Fruit fly (Drosophila melanogaster) whole organism, embryonic: ENCODE results near the gene LSm7.

Experiments used
- Atf6 ChIP-seq: fragments of 200-800 bp; sonication (Bioruptor generic); IDR thresholded peaks from 2 replicates; pipeline ENCODE4 v1.3.6; 2022; ENCODE audit warnings: missing biosample characterization, missing genetic modification characterization
- C15 ChIP-seq: fragments of 200-800 bp; sonication (Bioruptor generic); IDR thresholded peaks from 3 replicates; pipeline ENCODE4 v1.3.6; 2022; ENCODE audit warnings: missing biosample characterization, missing genetic modification characterization
- CG10654 ChIP-seq: fragments of 200-800 bp; sonication (Bioruptor generic); optimal IDR thresholded peaks from 2 replicates; lab custom pipeline; 2016; ENCODE audit warnings: missing biosample characterization, missing genetic modification characterization
- CG11696 ChIP-seq: fragments of 200-800 bp; sonication (Bioruptor generic); IDR thresholded peaks from 2 replicates; pipeline ENCODE4 v1.3.6; 2022; ENCODE audit warnings: missing biosample characterization, missing genetic modification characterization
- CG1233 ChIP-seq: fragments of 200-800 bp; sonication (Bioruptor generic); optimal IDR thresholded peaks from 4 replicates; lab custom pipeline; 2018; ENCODE audit warnings: missing biosample characterization, mild to moderate bottlenecking, missing genetic modification characterization
- CG14441 ChIP-seq: fragments of 200-800 bp; sonication (Bioruptor generic); IDR thresholded peaks from 2 replicates; pipeline ENCODE4 v1.3.6; 2022; ENCODE audit warnings: missing biosample characterization, missing genetic modification characterization
- CG17186 ChIP-seq: fragments of 200-800 bp; sonication (Bioruptor generic); optimal IDR thresholded peaks from 3 replicates; lab custom pipeline; 2017; ENCODE audit warnings: missing biosample characterization, missing genetic modification reagents, missing genetic modification characterization
- CG17359 ChIP-seq: fragments of 200-800 bp; sonication (Bioruptor generic); optimal IDR thresholded peaks from 3 replicates; lab custom pipeline; 2018; ENCODE audit warnings: missing biosample characterization, mild to moderate bottlenecking, missing genetic modification characterization, moderate library complexity
- CG18599 ChIP-seq: fragments of 200-800 bp; sonication (Bioruptor generic); optimal IDR thresholded peaks from 3 replicates; lab custom pipeline; 2017; ENCODE audit warnings: missing biosample characterization, missing genetic modification characterization, mild to moderate bottlenecking, moderate library complexity, missing genetic modification reagents
- CG2712 ChIP-seq: fragments of 200-800 bp; optimal IDR thresholded peaks from 3 replicates; lab custom pipeline; 2019; ENCODE audit warnings: missing biosample characterization, mild to moderate bottlenecking, missing genetic modification characterization, moderate library complexity
- CG32532 ChIP-seq: fragments of 200-800 bp; sonication (Bioruptor generic); IDR thresholded peaks from 2 replicates; pipeline ENCODE4 v1.3.6; 2022; ENCODE audit warnings: missing biosample characterization, missing genetic modification characterization
- CG32772 ChIP-seq: fragments of 200-800 bp; sonication (Bioruptor generic); IDR thresholded peaks from 2 replicates; pipeline ENCODE4 v1.3.6; 2022; ENCODE audit warnings: missing biosample characterization, missing genetic modification characterization
- CG3281 ChIP-seq: fragments of 200-800 bp; sonication (Bioruptor generic); optimal IDR thresholded peaks from 3 replicates; lab custom pipeline; 2017; ENCODE audit warnings: missing biosample characterization, mild to moderate bottlenecking, missing genetic modification characterization
- CG4424 ChIP-seq: fragments of 200-800 bp; sonication (Bioruptor generic); optimal IDR thresholded peaks from 3 replicates; lab custom pipeline; 2016; ENCODE audit warnings: missing biosample characterization, missing genetic modification characterization
- CG4730 ChIP-seq: fragments of 200-800 bp; sonication (Bioruptor generic); IDR thresholded peaks from 2 replicates; pipeline ENCODE4 v1.3.6; 2022; ENCODE audit warnings: missing biosample characterization, missing genetic modification characterization
- CG5953 ChIP-seq: fragments of 200-800 bp; sonication (Bioruptor generic); IDR thresholded peaks from 2 replicates; pipeline ENCODE4 v1.3.6; 2022; ENCODE audit warnings: missing biosample characterization, missing genetic modification characterization
- CG6689 ChIP-seq: fragments of 200-800 bp; sonication (Bioruptor generic); IDR thresholded peaks from 2 replicates; pipeline ENCODE4 v1.3.6; 2022; ENCODE audit warnings: missing biosample characterization, missing genetic modification characterization
- CG7372 ChIP-seq: fragments of 200-800 bp; sonication (Bioruptor generic); IDR thresholded peaks from 2 replicates; pipeline ENCODE4 v1.3.6; 2022; ENCODE audit warnings: missing biosample characterization, missing genetic modification characterization
- CG7928 ChIP-seq: fragments of 200-800 bp; sonication (Bioruptor generic); optimal IDR thresholded peaks from 2 replicates; lab custom pipeline; 2017; ENCODE audit warnings: missing biosample characterization, mild to moderate bottlenecking, missing genetic modification characterization
- CG8944 ChIP-seq: fragments of 200-800 bp; sonication (Bioruptor generic); optimal IDR thresholded peaks from 3 replicates; lab custom pipeline; 2016; ENCODE audit warnings: missing biosample characterization, missing genetic modification characterization
- CG9609 ChIP-seq: fragments of 200-800 bp; sonication (Bioruptor generic); optimal IDR thresholded peaks from 3 replicates; lab custom pipeline; 2016; ENCODE audit warnings: missing biosample characterization, missing genetic modification characterization
- CG9817 ChIP-seq: fragments of 200-800 bp; sonication (Bioruptor generic); optimal IDR thresholded peaks from 2 replicates; lab custom pipeline; 2018; ENCODE audit warnings: missing biosample characterization, mild to moderate bottlenecking, missing genetic modification characterization, moderate library complexity
- D19A ChIP-seq: fragments of 200-800 bp; optimal IDR thresholded peaks from 3 replicates; lab custom pipeline; 2019; ENCODE audit warnings: missing biosample characterization, mild to moderate bottlenecking, missing genetic modification characterization, moderate library complexity
- Fer3 ChIP-seq: fragments of 200-800 bp; sonication (Bioruptor generic); optimal IDR thresholded peaks from 2 replicates; lab custom pipeline; 2018; ENCODE audit warnings: missing biosample characterization, mild to moderate bottlenecking, missing genetic modification characterization, moderate library complexity
- GATAe ChIP-seq: fragments of 200-800 bp; sonication (Bioruptor generic); conservative IDR thresholded peaks from 2 replicates; pipeline ENCODE4 v1.3.6; 2022; ENCODE audit warnings: missing biosample characterization, missing genetic modification characterization
- Gug ChIP-seq: fragments of 200-800 bp; sonication (Bioruptor generic); IDR thresholded peaks from 4 replicates; pipeline ENCODE4 v1.3.6; 2022; ENCODE audit warnings: missing biosample characterization, missing genetic modification characterization
- Med ChIP-seq: fragments of 200-800 bp; sonication (Bioruptor generic); peaks from one replicate; lab custom pipeline; 2016; ENCODE audit warnings: missing biosample characterization, missing genetic modification characterization, mild to moderate bottlenecking, inconsistent platforms, moderate library complexity
- Nf-YC ChIP-seq: fragments of 200-800 bp; optimal IDR thresholded peaks from 3 replicates; lab custom pipeline; 2019; ENCODE audit warnings: missing biosample characterization, mild to moderate bottlenecking, missing genetic modification characterization, moderate library complexity
- NfI ChIP-seq: fragments of 200-800 bp; sonication (Bioruptor generic); optimal IDR thresholded peaks from 3 replicates; lab custom pipeline; 2018; ENCODE audit warnings: missing biosample characterization, mild to moderate bottlenecking, missing genetic modification characterization, moderate library complexity
- Oli ChIP-seq: fragments of 200-800 bp; sonication (Bioruptor generic); optimal IDR thresholded peaks from 2 replicates; lab custom pipeline; 2018; ENCODE audit warnings: missing biosample characterization, mild to moderate bottlenecking, missing genetic modification characterization, moderate library complexity
- Sox100B ChIP-seq: fragments of 200-800 bp; sonication (Bioruptor generic); optimal IDR thresholded peaks from 3 replicates; lab custom pipeline; 2018; ENCODE audit warnings: missing biosample characterization, mild to moderate bottlenecking, missing genetic modification characterization
- Xrp1 ChIP-seq: fragments of 200-800 bp; sonication (Bioruptor generic); IDR thresholded peaks from 2 replicates; pipeline ENCODE4 v1.3.6; 2022; ENCODE audit warnings: missing biosample characterization, missing genetic modification characterization
- abd-A ChIP-seq: fragments of 200-800 bp; sonication (Bioruptor generic); optimal IDR thresholded peaks from 3 replicates; lab custom pipeline; 2019; ENCODE audit warnings: missing biosample characterization, mild to moderate bottlenecking, missing genetic modification characterization, moderate library complexity
- crol ChIP-seq: fragments of 200-800 bp; sonication (Bioruptor generic); IDR thresholded peaks from 2 replicates; pipeline ENCODE4 v1.3.6; 2022; ENCODE audit warnings: missing biosample characterization, missing genetic modification characterization
- dmrt99B ChIP-seq: fragments of 200-800 bp; sonication (Bioruptor generic); optimal IDR thresholded peaks from 2 replicates; lab custom pipeline; 2018; ENCODE audit warnings: missing biosample characterization, mild to moderate bottlenecking, missing genetic modification characterization, moderate library complexity
- fru ChIP-seq: fragments of >200 bp; optimal IDR thresholded peaks from 2 replicates; lab custom pipeline; 2017
- ind ChIP-seq: fragments of 200-800 bp; sonication (Bioruptor generic); optimal IDR thresholded peaks from 3 replicates; lab custom pipeline; 2016; ENCODE audit warnings: missing biosample characterization, missing genetic modification characterization
- lmd ChIP-seq: fragments of 200-800 bp; sonication (Bioruptor generic); IDR thresholded peaks from 2 replicates; pipeline ENCODE4 v1.3.6; 2022; ENCODE audit warnings: missing biosample characterization, missing genetic modification characterization
- lola ChIP-seq, 3 experiments: fragments of >200 bp in 2 of 3; fragments of 200-800 bp in 1 of 3; sonication (Bioruptor generic) in 1 of 3; optimal IDR thresholded peaks; 2 replicates each; lab custom pipeline; 2017 to 2019; ENCODE audit warnings: missing biosample characterization in 3 of 3, missing genetic modification characterization in 3 of 3, mild to moderate bottlenecking in 1 of 3, moderate library complexity in 1 of 3
- mam ChIP-seq: fragments of 200-800 bp; sonication (Bioruptor generic); optimal IDR thresholded peaks from 3 replicates; lab custom pipeline; 2016; ENCODE audit warnings: missing biosample characterization, missing genetic modification characterization
- onecut ChIP-seq: fragments of 200-800 bp; sonication (Bioruptor generic); IDR thresholded peaks from 2 replicates; pipeline ENCODE4 v1.3.6; 2022; ENCODE audit warnings: missing biosample characterization, missing genetic modification characterization
- p53 ChIP-seq: fragments of 200-800 bp; sonication (Bioruptor generic); optimal IDR thresholded peaks from 2 replicates; lab custom pipeline; 2016; ENCODE audit warnings: missing biosample characterization, missing genetic modification characterization
- phol ChIP-seq: fragments of 200-800 bp; sonication (Bioruptor generic); optimal IDR thresholded peaks from 3 replicates; lab custom pipeline; 2018; ENCODE audit warnings: missing biosample characterization, mild to moderate bottlenecking, missing genetic modification characterization, moderate library complexity
- pnt ChIP-seq: fragments of 200-800 bp; sonication (Bioruptor generic); optimal IDR thresholded peaks from 3 replicates; lab custom pipeline; 2016; ENCODE audit warnings: missing biosample characterization, missing genetic modification characterization
- prd ChIP-seq, 3 experiments: fragments of >200 bp in 2 of 3; fragments of 200-800 bp in 1 of 3; sonication (Bioruptor generic) in 1 of 3; optimal IDR thresholded peaks in 2 of 3; IDR thresholded peaks in 1 of 3; 2 replicates in 2 of 3; 3 replicates in 1 of 3; pipeline versions ENCODE4 v1.3.6 to Lab custom; 2017 to 2022; ENCODE audit warnings: missing biosample characterization in 1 of 3, missing genetic modification characterization in 1 of 3
- scrt ChIP-seq: fragments of 200-800 bp; sonication (Bioruptor generic); optimal IDR thresholded peaks from 2 replicates; lab custom pipeline; 2018; ENCODE audit warnings: missing biosample characterization, mild to moderate bottlenecking, missing genetic modification characterization, moderate library complexity
- sqz ChIP-seq: fragments of 200-800 bp; sonication (Bioruptor generic); optimal IDR thresholded peaks from 3 replicates; lab custom pipeline; 2018; ENCODE audit warnings: missing biosample characterization, mild to moderate bottlenecking, missing genetic modification characterization
- tap ChIP-seq: fragments of 200-800 bp; optimal IDR thresholded peaks from 3 replicates; lab custom pipeline; 2019; ENCODE audit warnings: missing biosample characterization, mild to moderate bottlenecking, missing genetic modification characterization, moderate library complexity
- ttk ChIP-seq: fragments of 200-800 bp; sonication (Bioruptor generic); IDR thresholded peaks from 2 replicates; pipeline ENCODE4 v2.1.2; 2022; ENCODE audit warnings: missing biosample characterization, missing genetic modification characterization
- wdn ChIP-seq: fragments of 200-800 bp; sonication (Bioruptor generic); IDR thresholded peaks from 2 replicates; pipeline ENCODE4 v1.3.6; 2022; ENCODE audit warnings: missing biosample characterization, missing genetic modification characterization

Gene LSm7

DNA sequence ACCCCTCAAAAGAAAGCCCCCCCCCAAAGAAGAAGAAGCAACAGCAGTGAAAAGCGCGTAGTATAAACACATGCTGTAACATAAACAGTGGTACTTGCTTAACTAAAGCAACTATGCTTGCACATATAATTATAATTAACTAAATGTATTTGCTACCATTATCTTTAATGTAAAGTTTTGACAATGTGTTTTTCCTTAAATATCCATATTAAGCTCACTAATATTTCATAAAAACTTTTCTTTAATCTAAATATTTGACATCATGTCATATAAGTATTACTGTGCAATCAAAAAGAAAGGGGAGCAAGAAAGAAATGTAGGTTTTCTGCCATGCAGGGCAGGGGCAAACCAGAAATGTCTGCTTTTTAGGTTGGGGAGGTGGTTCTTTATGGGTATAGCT is 26.1 kb downstream of the LSm7 start (continued):
- TF ChIP-seq CG32532: peak; percentile 21; the same call in 1 of the 2 replicates
- TF ChIP-seq Atf6 (GFP tag; lab: Robert Waterston, UW): no peak
- TF ChIP-seq CG4424 (GFP tag; lab: Kevin White, UChicago): no peak
- peak; percentile 34 for TF ChIP-seq ind (GFP tag; lab: Kevin White, UChicago)
- TF ChIP-seq crol (GFP tag; lab: Robert Waterston, UW): peak; percentile 81
- TF ChIP-seq ttk (GFP tag; lab: Robert Waterston, UW): peak; percentile 41
- no peak for TF ChIP-seq prd (optimal IDR thresholded peaks at IDR 0.05; lab: Kevin White, UChicago)
- peak; percentile 44; the same call in 1 of the 3 replicates for TF ChIP-seq prd (GFP tag; IDR thresholded peaks at IDR 0.05; lab: Robert Waterston, UW)
- TF ChIP-seq CG18599 (GFP tag; lab: Kevin White, UChicago): peak; percentile 72
- no peak for TF ChIP-seq CG7928 (GFP tag; lab: Kevin White, UChicago)
- TF ChIP-seq CG11696: 0 out of 2 replicates have a peak, but pooled peaks have one; percentile 10
- peak; percentile 38; the same call in 1 of the 2 replicates for TF ChIP-seq CG4730
- TF ChIP-seq CG10654 (GFP tag; lab: Kevin White, UChicago): peak; percentile 11
- peak; percentile 53 for TF ChIP-seq CG3281 (GFP tag; lab: Kevin White, UChicago)
- no peak for TF ChIP-seq Gug
- TF ChIP-seq Nf-YC: peak; percentile 19
- TF ChIP-seq abd-A: peak; percentile 67
- TF ChIP-seq CG7372 (GFP tag; lab: Robert Waterston, UW): peak; percentile 13; the same call in 1 of the 2 replicates
- TF ChIP-seq D19A (tag; lab: Kevin White, UChicago): no peak
- TF ChIP-seq lmd: no peak
- no peak for TF ChIP-seq wdn
- TF ChIP-seq CG6689 (GFP tag; lab: Robert Waterston, UW): peak; percentile 49; the same call in 1 of the 2 replicates
- peak; percentile 54 for TF ChIP-seq tap (tag; lab: Kevin White, UChicago)
- peak; percentile 32 for TF ChIP-seq CG2712 (tag; lab: Kevin White, UChicago)
- TF ChIP-seq phol (tag; lab: Kevin White, UChicago): peak; percentile 51
- TF ChIP-seq Sox100B (GFP tag; lab: Kevin White, UChicago): peak; percentile 30
- no peak for TF ChIP-seq GATAe (GFP tag; lab: Robert Waterston, UW)
- TF ChIP-seq scrt (GFP tag; lab: Kevin White, UChicago): peak; percentile 40
- TF ChIP-seq sqz (GFP tag; lab: Kevin White, UChicago): no peak
- peak; percentile 12 for TF ChIP-seq CG1233 (GFP tag; lab: Kevin White, UChicago)
- peak; percentile 58 for TF ChIP-seq dmrt99B (tag; lab: Kevin White, UChicago)
- peak; percentile 44 for TF ChIP-seq Fer3
- TF ChIP-seq fru: no peak
- TF ChIP-seq CG32772: peak; percentile 63; the same call in 1 of the 2 replicates
- peak; percentile 70 for TF ChIP-seq CG17359 (tag; lab: Kevin White, UChicago)
- no peak for TF ChIP-seq CG9609
- peak; percentile 39; the same call in 1 of the 2 replicates for TF ChIP-seq Xrp1 (GFP tag; lab: Robert Waterston, UW)

DNA sequence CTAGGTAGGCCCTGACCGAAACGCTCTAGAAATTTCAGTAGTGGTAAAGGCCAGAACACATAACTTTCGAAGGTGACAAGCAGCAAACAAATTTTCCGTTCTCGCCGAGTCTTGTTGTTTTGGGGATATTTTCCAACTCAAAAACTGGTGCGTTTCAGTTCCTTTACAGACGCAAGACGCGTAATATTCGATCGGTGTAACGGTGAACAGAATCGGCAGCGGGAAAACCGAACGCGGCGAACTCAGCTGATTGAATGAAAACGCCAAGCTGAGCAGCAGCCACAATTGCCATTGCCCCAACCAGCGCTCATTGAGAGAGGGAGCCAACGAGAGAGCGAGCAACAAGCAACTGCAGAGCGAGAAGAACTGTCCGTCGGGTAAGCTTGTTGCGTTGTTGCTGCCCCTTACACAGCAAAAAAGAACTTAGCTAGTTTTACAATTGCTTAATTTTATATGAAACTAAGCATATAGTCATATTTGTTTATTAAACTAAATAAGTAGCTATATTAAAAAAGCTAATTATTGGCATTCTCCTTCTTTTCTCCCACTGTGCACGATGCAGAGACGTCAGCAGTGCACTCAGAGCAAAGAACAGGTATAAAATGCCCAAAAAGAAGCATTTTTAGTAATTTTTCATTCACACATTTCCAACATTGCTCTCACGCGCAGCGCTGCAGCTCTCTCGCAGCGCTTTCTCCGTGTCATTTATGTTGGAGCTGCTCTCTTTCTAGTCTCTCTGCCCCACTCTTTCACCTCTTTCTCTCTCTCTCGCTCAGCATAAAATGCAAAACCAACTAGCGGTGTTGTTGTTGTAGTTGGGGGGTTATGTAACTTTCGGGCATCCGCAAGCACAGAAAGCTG is 26.8 kb downstream of the LSm7 start, which contains the start of the genes Cyt-c-d and CG31808:
TSS of gene Cyt-c-d (plus strand) at position 51 of the 861 bp plus-strand sequence.
TSS of gene CG31808 (minus strand) at position 355 of the 861 bp plus-strand sequence.
- TF ChIP-seq CG14441 (GFP tag; lab: Robert Waterston, UW): peak; percentile 97
- TF ChIP-seq CG8944: peak; percentile 90
- TF ChIP-seq CG5953: peak; percentile 96
- peak; percentile 94 for TF ChIP-seq onecut (GFP tag; lab: Robert Waterston, UW)
- peak; percentile 56 for TF ChIP-seq p53 (GFP tag; lab: Kevin White, UChicago)
- TF ChIP-seq NfI (GFP tag; lab: Kevin White, UChicago): peak; percentile 97
- peak; percentile 99 for TF ChIP-seq Med (GFP tag; lab: Kevin White, UChicago)
- peak; percentile 91 for TF ChIP-seq mam (GFP tag; lab: Kevin White, UChicago)
- peak; percentile 98 for TF ChIP-seq Oli (tag; lab: Kevin White, UChicago)
- peak; percentile 96 for TF ChIP-seq Sox100B (GFP tag; lab: Kevin White, UChicago)
- TF ChIP-seq CG17186 (GFP tag; lab: Kevin White, UChicago): peak; percentile 88
- TF ChIP-seq pnt (GFP tag; lab: Kevin White, UChicago): peak; percentile 92
- peak in 1 of 3 experiments; percentile 95 for TF ChIP-seq lola (GFP tag; optimal IDR thresholded peaks at IDR 0.05; lab: Kevin White, UChicago)
- peak; percentile 88 for TF ChIP-seq C15 (GFP tag; lab: Robert Waterston, UW)
- peak; percentile 92 for TF ChIP-seq CG9817
- no peak for TF ChIP-seq fru
